Fruit fly (Drosophila melanogaster) whole organism, embryonic: ENCODE data around the gene Acp36DE.

Source experiments
- Atf-2 ChIP-seq: fragments of 200-800 bp; sonication (Bioruptor generic); optimal IDR thresholded peaks from 2 replicates; lab custom pipeline; 2016; ENCODE audit warnings: missing biosample characterization, missing genetic modification characterization
- Awh ChIP-seq: fragments of 200-800 bp; sonication (Bioruptor generic); IDR thresholded peaks from 2 replicates; pipeline ENCODE4, ENCODE4 v1.3.6; 2022; ENCODE audit warnings: missing biosample characterization, missing genetic modification characterization
- C15 ChIP-seq: fragments of 200-800 bp; sonication (Bioruptor generic); IDR thresholded peaks from 3 replicates; pipeline ENCODE4 v1.3.6; 2022; ENCODE audit warnings: missing biosample characterization, missing genetic modification characterization
- CG10209 ChIP-seq: fragments of 200-800 bp; sonication (Bioruptor generic); optimal IDR thresholded peaks from 3 replicates; lab custom pipeline; 2017; ENCODE audit warnings: missing biosample characterization, mild to moderate bottlenecking, missing genetic modification characterization, missing genetic modification reagents
- CG10462 ChIP-seq: fragments of 200-800 bp; sonication (Bioruptor generic); optimal IDR thresholded peaks from 2 replicates; lab custom pipeline; 2016; ENCODE audit warnings: missing biosample characterization, missing genetic modification characterization
- CG11247 ChIP-seq: fragments of 200-800 bp; sonication (Bioruptor generic); IDR thresholded peaks from 2 replicates; pipeline ENCODE4 v1.3.6; 2022; ENCODE audit warnings: missing biosample characterization, missing genetic modification characterization
- CG11398 ChIP-seq: fragments of 200-800 bp; sonication (Bioruptor generic); optimal IDR thresholded peaks from 2 replicates; lab custom pipeline; 2016; ENCODE audit warnings: missing biosample characterization, missing genetic modification characterization
- CG11504 ChIP-seq: fragments of 200-800 bp; sonication (Bioruptor generic); optimal IDR thresholded peaks from 3 replicates; lab custom pipeline; 2019; ENCODE audit warnings: missing biosample characterization, mild to moderate bottlenecking, missing genetic modification characterization, moderate library complexity
- CG11723 ChIP-seq: fragments of 200-800 bp; sonication (Bioruptor generic); optimal IDR thresholded peaks from 2 replicates; lab custom pipeline; 2017; ENCODE audit warnings: missing biosample characterization, mild to moderate bottlenecking, missing genetic modification characterization
- CG12659 ChIP-seq: fragments of 200-800 bp; sonication (Bioruptor generic); optimal IDR thresholded peaks from 3 replicates; lab custom pipeline; 2017; ENCODE audit warnings: mild to moderate bottlenecking, missing biosample characterization, missing genetic modification reagents, missing genetic modification characterization
- CG13123 ChIP-seq: fragments of 200-800 bp; sonication (Bioruptor generic); optimal IDR thresholded peaks from 2 replicates; lab custom pipeline; 2016; ENCODE audit warnings: missing biosample characterization, missing genetic modification characterization
- CG13894 ChIP-seq: fragments of 200-800 bp; sonication (Bioruptor generic); optimal IDR thresholded peaks from 3 replicates; lab custom pipeline; 2018; ENCODE audit warnings: missing biosample characterization, mild to moderate bottlenecking, missing genetic modification characterization, moderate library complexity
- CG14965 ChIP-seq: fragments of 200-800 bp; sonication (Bioruptor generic); optimal IDR thresholded peaks from 2 replicates; lab custom pipeline; 2016; ENCODE audit warnings: missing biosample characterization, missing genetic modification characterization, borderline replicate concordance
- CG16813 ChIP-seq: fragments of 200-800 bp; sonication (Bioruptor generic); IDR thresholded peaks from 3 replicates; pipeline ENCODE4 v1.3.6; 2022; ENCODE audit warnings: missing biosample characterization, missing genetic modification characterization; ENCODE audit not compliant: partially characterized antibody
- CG17829 ChIP-seq: fragments of 200-800 bp; optimal IDR thresholded peaks from 2 replicates; lab custom pipeline; 2019; ENCODE audit warnings: missing biosample characterization, mild to moderate bottlenecking, missing genetic modification characterization, moderate library complexity
- CG1792 ChIP-seq: fragments of 200-800 bp; sonication (Bioruptor generic); optimal IDR thresholded peaks from 2 replicates; lab custom pipeline; 2016; ENCODE audit warnings: missing biosample characterization, missing genetic modification characterization
- CG2116 ChIP-seq: fragments of 200-800 bp; sonication (Bioruptor generic); optimal IDR thresholded peaks from 3 replicates; lab custom pipeline; 2018; ENCODE audit warnings: missing biosample characterization, mild to moderate bottlenecking, missing genetic modification characterization
- CG31224 ChIP-seq: fragments of 200-800 bp; sonication (Bioruptor generic); IDR thresholded peaks from 2 replicates; pipeline ENCODE4 v1.3.6; 2022; ENCODE audit warnings: missing biosample characterization, missing genetic modification characterization
- CG31441 ChIP-seq: fragments of 200-800 bp; sonication (Bioruptor generic); IDR thresholded peaks from 2 replicates; pipeline ENCODE4 v1.3.6; 2022; ENCODE audit warnings: missing biosample characterization, missing genetic modification characterization
- CG6272 ChIP-seq: fragments of 200-800 bp; sonication (Bioruptor generic); IDR thresholded peaks from 2 replicates; pipeline ENCODE4 v1.3.6; 2022; ENCODE audit warnings: missing biosample characterization, missing genetic modification characterization
- CG7556 ChIP-seq: fragments of 200-800 bp; sonication (Bioruptor generic); optimal IDR thresholded peaks from 2 replicates; lab custom pipeline; 2017; ENCODE audit warnings: missing biosample characterization, mild to moderate bottlenecking, missing genetic modification characterization
- CG8290 ChIP-seq, 3 experiments: fragments of 200-800 bp; sonication (Bioruptor generic); optimal IDR thresholded peaks; 2 replicates each; lab custom pipeline; 2016 to 2019; ENCODE audit warnings: missing biosample characterization in 3 of 3, missing genetic modification characterization in 3 of 3, mild to moderate bottlenecking in 2 of 3, moderate library complexity in 1 of 3
- CG9817 ChIP-seq: fragments of 200-800 bp; sonication (Bioruptor generic); optimal IDR thresholded peaks from 2 replicates; lab custom pipeline; 2018; ENCODE audit warnings: missing biosample characterization, mild to moderate bottlenecking, missing genetic modification characterization, moderate library complexity
- CTCF ChIP-seq: fragments of 200-800 bp; sonication (Bioruptor generic); optimal IDR thresholded peaks from 2 replicates; lab custom pipeline; 2017; ENCODE audit warnings: missing biosample characterization, mild to moderate bottlenecking, missing genetic modification characterization, moderate library complexity
- Elba2 ChIP-seq: fragments of 200-800 bp; sonication (Bioruptor generic); optimal IDR thresholded peaks from 3 replicates; lab custom pipeline; 2016; ENCODE audit warnings: missing biosample characterization, missing genetic modification characterization
- Kr ChIP-seq: fragments of 200-800 bp; sonication (Bioruptor generic); optimal IDR thresholded peaks from 2 replicates; lab custom pipeline; 2017; ENCODE audit warnings: missing biosample characterization, mild to moderate bottlenecking, missing genetic modification characterization
- MESR4 ChIP-seq: fragments of 200-800 bp; sonication (Bioruptor generic); optimal IDR thresholded peaks from 2 replicates; lab custom pipeline; 2018; ENCODE audit warnings: missing biosample characterization, mild to moderate bottlenecking, missing genetic modification characterization, moderate library complexity
- Myb ChIP-seq: fragments of 200-800 bp; sonication (Bioruptor generic); optimal IDR thresholded peaks from 2 replicates; lab custom pipeline; 2016; ENCODE audit warnings: missing biosample characterization, missing genetic modification characterization
- NC2α ChIP-seq: fragments of 200-800 bp; sonication (Bioruptor generic); optimal IDR thresholded peaks from 2 replicates; lab custom pipeline; 2016; ENCODE audit warnings: missing biosample characterization, missing genetic modification characterization
- Sin3A ChIP-seq: fragments of >200 bp; optimal IDR thresholded peaks from 2 replicates; lab custom pipeline; 2018
- Trl ChIP-seq, 3 experiments: fragments of >200 bp in 2 of 3; fragments of 200-800 bp in 1 of 3; sonication (Bioruptor generic) in 1 of 3; optimal IDR thresholded peaks; 2 replicates in 1 of 3; 3 replicates in 2 of 3; lab custom pipeline; 2016 to 2017; ENCODE audit warnings: missing biosample characterization in 1 of 3, missing genetic modification characterization in 1 of 3
- YL-1 ChIP-seq: fragments of 200-800 bp; sonication (Bioruptor generic); optimal IDR thresholded peaks from 3 replicates; lab custom pipeline; 2017; ENCODE audit warnings: missing biosample characterization, mild to moderate bottlenecking, missing genetic modification characterization
- ara ChIP-seq: fragments of 200-800 bp; sonication (Bioruptor generic); IDR thresholded peaks from 2 replicates; pipeline ENCODE4 v1.3.6; 2022; ENCODE audit warnings: missing biosample characterization, missing genetic modification characterization
- ato ChIP-seq: fragments of 200-800 bp; sonication (Bioruptor generic); IDR thresholded peaks from 2 replicates; pipeline ENCODE4 v1.3.6; 2022; ENCODE audit warnings: missing biosample characterization, missing genetic modification characterization; ENCODE audit not compliant: partially characterized antibody
- dmrt99B ChIP-seq: fragments of 200-800 bp; sonication (Bioruptor generic); optimal IDR thresholded peaks from 2 replicates; lab custom pipeline; 2018; ENCODE audit warnings: missing biosample characterization, mild to moderate bottlenecking, missing genetic modification characterization, moderate library complexity
- en ChIP-seq: fragments of 200-800 bp; sonication (Bioruptor generic); optimal IDR thresholded peaks from 2 replicates; lab custom pipeline; 2016; ENCODE audit warnings: missing biosample characterization, missing genetic modification characterization
- gt ChIP-seq: fragments of 200-800 bp; sonication (Bioruptor generic); IDR thresholded peaks from 2 replicates; pipeline ENCODE4 v1.3.6; 2022; ENCODE audit warnings: missing biosample characterization, missing genetic modification characterization
- hkb ChIP-seq, 2 experiments: fragments of 200-800 bp in 1 of 2; fragments of >200 bp in 1 of 2; sonication (Bioruptor generic) in 1 of 2; IDR thresholded peaks in 1 of 2; optimal IDR thresholded peaks in 1 of 2; 2 replicates each; pipeline versions ENCODE4 v1.3.6 to Lab custom; 2017 to 2022; ENCODE audit warnings: missing biosample characterization in 1 of 2, missing genetic modification characterization in 1 of 2
- ken ChIP-seq: fragments of 200-800 bp; sonication (Bioruptor generic); IDR thresholded peaks from 3 replicates; pipeline ENCODE4 v1.3.6; 2022; ENCODE audit warnings: missing biosample characterization, missing genetic modification characterization
- knrl ChIP-seq: fragments of 200-800 bp; sonication (Bioruptor generic); IDR thresholded peaks from 3 replicates; pipeline ENCODE4 v1.3.6; 2022; ENCODE audit warnings: missing biosample characterization, missing genetic modification characterization; ENCODE audit not compliant: partially characterized antibody
- lilli ChIP-seq: fragments of 200-800 bp; sonication (Bioruptor generic); optimal IDR thresholded peaks from 3 replicates; lab custom pipeline; 2016; ENCODE audit warnings: missing biosample characterization, missing genetic modification characterization
- ranshi ChIP-seq: fragments of 200-800 bp; sonication (Bioruptor generic); IDR thresholded peaks from 2 replicates; pipeline ENCODE4 v1.3.6; 2022; ENCODE audit warnings: missing biosample characterization, missing genetic modification characterization
- run ChIP-seq: fragments of 200-800 bp; sonication (Bioruptor generic); optimal IDR thresholded peaks from 3 replicates; lab custom pipeline; 2018; ENCODE audit warnings: missing biosample characterization, mild to moderate bottlenecking, missing genetic modification characterization
- scrt ChIP-seq: fragments of 200-800 bp; sonication (Bioruptor generic); optimal IDR thresholded peaks from 2 replicates; lab custom pipeline; 2018; ENCODE audit warnings: missing biosample characterization, mild to moderate bottlenecking, missing genetic modification characterization, moderate library complexity
- shn ChIP-seq: fragments of 200-800 bp; sonication (Bioruptor generic); optimal IDR thresholded peaks from 3 replicates; lab custom pipeline; 2016; ENCODE audit warnings: missing biosample characterization, missing genetic modification characterization
- sisA ChIP-seq: fragments of 200-800 bp; sonication (Bioruptor generic); IDR thresholded peaks from 2 replicates; pipeline ENCODE4 v1.3.6; 2022; ENCODE audit warnings: missing biosample characterization, missing genetic modification characterization
- sob ChIP-seq: fragments of 200-800 bp; sonication (Bioruptor generic); IDR thresholded peaks from 2 replicates; pipeline ENCODE4 v1.3.6; 2022; ENCODE audit warnings: missing biosample characterization, missing genetic modification characterization
- stc ChIP-seq: fragments of 200-800 bp; sonication (Bioruptor generic); IDR thresholded peaks from 2 replicates; pipeline ENCODE4 v1.3.6; 2022; ENCODE audit warnings: missing biosample characterization, missing genetic modification characterization
- tup ChIP-seq: fragments of 200-800 bp; sonication (Bioruptor generic); optimal IDR thresholded peaks from 2 replicates; lab custom pipeline; 2016; ENCODE audit warnings: missing biosample characterization, mild to moderate bottlenecking, missing genetic modification characterization, moderate library complexity
- vvl ChIP-seq: fragments of 200-800 bp; sonication (Bioruptor generic); IDR thresholded peaks from 2 replicates; pipeline ENCODE4 v1.3.6; 2022; ENCODE audit warnings: missing biosample characterization, missing genetic modification characterization

Acp36DE gene

DNA sequence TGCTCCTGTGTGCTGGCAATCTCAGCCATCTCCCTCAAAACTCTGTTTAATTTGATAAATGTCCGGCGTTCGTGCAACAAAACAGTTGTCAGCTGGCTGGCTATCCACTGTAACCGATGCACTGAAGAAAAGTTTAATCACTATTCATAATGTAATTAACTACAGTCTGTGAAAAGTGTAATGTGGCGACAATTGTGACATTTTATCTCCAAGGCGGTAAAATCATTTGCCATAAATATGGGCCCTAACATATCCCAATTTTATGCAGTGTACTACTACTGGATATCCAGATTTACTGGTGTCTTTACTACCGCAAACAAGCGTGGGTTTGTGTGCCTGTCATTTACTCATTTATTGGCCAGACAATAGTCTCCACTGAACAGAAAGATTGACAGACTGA, 30.1 kb downstream of the Acp36DE start (continued):
- TF ChIP-seq CG12659 = peak; percentile 21
- TF ChIP-seq knrl (GFP tag; lab: Robert Waterston, UW) = no peak
- TF ChIP-seq Trl (optimal IDR thresholded peaks at IDR 0.05; lab: Kevin White, UChicago) = no peak
- no peak for TF ChIP-seq Trl (GFP tag; optimal IDR thresholded peaks at IDR 0.05; lab: Kevin White, UChicago)
- no peak for TF ChIP-seq C15 (GFP tag; lab: Robert Waterston, UW)
- 0 out of 2 replicates have a peak, but pooled peaks have one; percentile 43 for TF ChIP-seq Awh (GFP tag; lab: Robert Waterston, UW)
- peak; percentile 59; the same call in 1 of the 2 replicates for TF ChIP-seq sisA
- TF ChIP-seq run (tag; lab: Kevin White, UChicago) = no peak
- TF ChIP-seq CG13894 (tag; lab: Kevin White, UChicago) = no peak
- no peak for TF ChIP-seq CG8290 (GFP tag; optimal IDR thresholded peaks at IDR 0.05; lab: Kevin White, UChicago)
- TF ChIP-seq CG8290 (tag; optimal IDR thresholded peaks at IDR 0.05; lab: Kevin White, UChicago) = peak in 1 of 2 experiments; percentile 59
- no peak for TF ChIP-seq CG16813 (GFP tag; lab: Robert Waterston, UW)
- TF ChIP-seq sob (GFP tag; lab: Robert Waterston, UW) = 0 out of 2 replicates have a peak, but pooled peaks have one; percentile 53
- TF ChIP-seq Myb (GFP tag; lab: Kevin White, UChicago) = peak; percentile 6
- TF ChIP-seq CG1792 (GFP tag; lab: Kevin White, UChicago) = no peak
- TF ChIP-seq CG11247 (GFP tag; lab: Robert Waterston, UW) = 0 out of 2 replicates have a peak, but pooled peaks have one; percentile 52
- TF ChIP-seq lilli = peak; percentile 14
- TF ChIP-seq MESR4 (GFP tag; lab: Kevin White, UChicago) = no peak
- TF ChIP-seq CG17829 (tag; lab: Kevin White, UChicago) = no peak
- TF ChIP-seq tup (GFP tag; lab: Kevin White, UChicago) = no peak
- no peak for TF ChIP-seq ken (GFP tag; lab: Robert Waterston, UW)
- no peak for TF ChIP-seq scrt
- no peak for TF ChIP-seq CG14965 (GFP tag; lab: Kevin White, UChicago)
- TF ChIP-seq Atf-2 (GFP tag; lab: Kevin White, UChicago) = peak; percentile 8
- TF ChIP-seq CG31441 (GFP tag; lab: Robert Waterston, UW) = peak; percentile 28; the same call in 1 of the 2 replicates
- TF ChIP-seq CG10462 (GFP tag; lab: Kevin White, UChicago) = no peak
- TF ChIP-seq CG11398 (GFP tag; lab: Kevin White, UChicago) = peak; percentile 4
- peak; percentile 11; the same call in 1 of the 2 replicates for TF ChIP-seq CG31224
- TF ChIP-seq CG2116 (GFP tag; lab: Kevin White, UChicago) = no peak
- TF ChIP-seq ato (GFP tag; lab: Robert Waterston, UW) = no peak
- 0 out of 2 replicates have a peak, but pooled peaks have one; percentile 53 for TF ChIP-seq ranshi (GFP tag; lab: Robert Waterston, UW)
- no peak for TF ChIP-seq Sin3A
- no peak for TF ChIP-seq Elba2 (GFP tag; lab: Kevin White, UChicago)
- TF ChIP-seq YL-1 (GFP tag; lab: Kevin White, UChicago) = no peak
- peak; percentile 39 for TF ChIP-seq CG10209 (GFP tag; lab: Kevin White, UChicago)
- peak; percentile 34 for TF ChIP-seq en
- TF ChIP-seq NC2α (GFP tag; lab: Kevin White, UChicago) = no peak
- no peak for TF ChIP-seq gt (GFP tag; lab: Robert Waterston, UW)
- no peak for TF ChIP-seq hkb (optimal IDR thresholded peaks at IDR 0.05; lab: Kevin White, UChicago)
- TF ChIP-seq hkb (GFP tag; IDR thresholded peaks at IDR 0.05; lab: Robert Waterston, UW) = peak; percentile 51; the same call in 1 of the 2 replicates
- TF ChIP-seq CG9817 (tag; lab: Kevin White, UChicago) = no peak
- peak; percentile 30 for TF ChIP-seq CG7556
- no peak for TF ChIP-seq CG11723
- no peak for TF ChIP-seq CTCF (GFP tag; lab: Kevin White, UChicago)
- no peak for TF ChIP-seq CG13123
- no peak for TF ChIP-seq ara
- TF ChIP-seq stc = no peak
- TF ChIP-seq vvl (GFP tag; lab: Robert Waterston, UW) = peak; percentile 77
- TF ChIP-seq dmrt99B (tag; lab: Kevin White, UChicago) = peak; percentile 64
- peak; percentile 63 for TF ChIP-seq CG11504 (tag; lab: Kevin White, UChicago)
- no peak for TF ChIP-seq Kr (GFP tag; lab: Kevin White, UChicago)
- peak; percentile 21 for TF ChIP-seq shn (GFP tag; lab: Kevin White, UChicago)
- 0 out of 2 replicates have a peak, but pooled peaks have one; percentile 33 for TF ChIP-seq CG6272 (GFP tag; lab: Robert Waterston, UW)
